Worm (Caenorhabditis elegans) whole organism, L1 larva: ENCODE results near the gene Y60A3A.25.
"Not testable (repeated sequence)": the region's sequence is repeated elsewhere in the genome, so short reads cannot be mapped to it uniquely, and the experiment has no call there.

Experiments used
- C04F5.9 ChIP-seq: sonication (generic microtip); optimal IDR thresholded peaks from 2 replicates; lab custom pipeline; 2016; ENCODE audit warnings: missing genetic modification characterization, missing compliant biosample characterization
- ces-1 ChIP-seq: fragments of 150-350 bp; optimal IDR thresholded peaks from 2 replicates; lab custom pipeline; 2014; ENCODE audit warnings: missing biosample characterization, missing genetic modification reagents, missing genetic modification characterization
- elt-2 ChIP-seq: sonication (generic microtip); optimal IDR thresholded peaks from 2 replicates; lab custom pipeline; 2016; ENCODE audit warnings: missing genetic modification characterization, mild to moderate bottlenecking, inconsistent platforms, missing compliant biosample characterization, missing genetic modification reagents
- ets-5 ChIP-seq: fragments of 200-800 bp; sonication (Bioruptor generic); IDR thresholded peaks from 2 replicates; pipeline ENCODE4 v1.3.6; 2022; ENCODE audit warnings: missing genetic modification characterization, missing compliant biosample characterization
- hlh-17 ChIP-seq: fragments of 200-800 bp; sonication (Bioruptor generic); optimal IDR thresholded peaks from 2 replicates; lab custom pipeline; 2018; ENCODE audit warnings: missing genetic modification characterization, mild to moderate bottlenecking, missing compliant biosample characterization, moderate library complexity, borderline replicate concordance
- irx-1 ChIP-seq: sonication (generic microtip); optimal IDR thresholded peaks from 2 replicates; lab custom pipeline; 2016; ENCODE audit warnings: missing genetic modification characterization, missing compliant biosample characterization
- lin-13 ChIP-seq: fragments of 150-350 bp; optimal IDR thresholded peaks from 2 replicates; lab custom pipeline; 2014; ENCODE audit warnings: missing biosample characterization, missing genetic modification reagents, missing genetic modification characterization
- nhr-19 ChIP-seq: fragments of 200-800 bp; sonication (Bioruptor generic); conservative IDR thresholded peaks from 2 replicates; pipeline ENCODE4 v1.3.6; 2022; ENCODE audit warnings: missing genetic modification characterization, missing compliant biosample characterization
- nhr-20 ChIP-seq: sonication (generic microtip); optimal IDR thresholded peaks from 2 replicates; lab custom pipeline; 2016; ENCODE audit warnings: mild to moderate bottlenecking, missing genetic modification characterization, missing compliant biosample characterization
- rnt-1 ChIP-seq: sonication (generic microtip); optimal IDR thresholded peaks from 2 replicates; lab custom pipeline; 2016; ENCODE audit warnings: mild to moderate bottlenecking, missing genetic modification characterization, moderate library complexity, missing compliant biosample characterization
- snu-23 ChIP-seq: sonication (generic microtip); optimal IDR thresholded peaks from 2 replicates; lab custom pipeline; 2016; ENCODE audit warnings: missing genetic modification characterization, missing compliant biosample characterization
- unc-62 ChIP-seq: fragments of 150-350 bp; optimal IDR thresholded peaks from 2 replicates; lab custom pipeline; 2014; ENCODE audit warnings: missing biosample characterization, missing genetic modification reagents, missing genetic modification characterization
- xbp-1 ChIP-seq: sonication (generic microtip); optimal IDR thresholded peaks from 2 replicates; lab custom pipeline; 2016; ENCODE audit warnings: missing genetic modification characterization, missing compliant biosample characterization

Y60A3A.25 gene

DNA sequence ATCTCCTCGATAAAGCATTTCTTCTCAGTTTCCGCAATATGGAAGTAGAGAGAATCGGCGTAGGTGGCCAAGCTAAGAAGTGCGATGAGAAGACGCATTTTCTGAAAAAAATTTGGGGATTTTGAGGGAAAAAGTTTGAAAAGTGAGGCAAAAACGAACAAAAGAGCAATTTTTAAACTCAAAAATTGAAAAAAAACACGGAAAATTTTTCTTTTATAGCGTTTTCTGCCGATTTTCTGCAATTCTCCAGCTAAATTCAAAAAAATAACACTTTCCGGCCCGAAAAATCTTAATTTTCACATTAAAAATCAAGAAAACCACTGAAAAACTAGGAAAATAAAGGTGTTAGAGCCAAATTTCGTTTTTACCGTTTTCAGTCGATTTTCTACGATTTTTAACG is 45.0 kb downstream of the Y60A3A.25 start, which contains the start of gene tmed-4:
tmed-4 (minus strand) TSS at position 101 of the 400 bp plus-strand sequence.
- TF ChIP-seq rnt-1 (tag; lab: Kevin White, UChicago); ces-1 (GFP tag; lab: Kevin White, UChicago); C04F5.9: not testable (repeated sequence)

- TF ChIP-seq elt-2 (tag; lab: Kevin White, UChicago) (no peak), ets-5 (no peak), rnt-1 (tag; lab: Kevin White, UChicago) (no peak), xbp-1 (no peak), unc-62 (GFP tag; lab: Kevin White, UChicago) (no peak), snu-23 (GFP tag; lab: Kevin White, UChicago) (no peak), hlh-17 (GFP tag; lab: Kevin White, UChicago) (no peak), nhr-19 (GFP tag; lab: Robert Waterston, UW) (no peak), irx-1 (no peak), lin-13 (GFP tag; lab: Kevin White, UChicago) (no peak), nhr-20 (no peak)
Measured at ce11 chrV:19946529-19946928, 47.5 kb downstream of the Y60A3A.25 start, which contains the start of gene dhs-24. TSS of gene dhs-24 (minus strand) at chrV:19946629.
